Worm (Caenorhabditis elegans) whole organism, mixed stage, embryonic: ENCODE data around the gene str-32.

ENCODE experiments used
- blmp-1 ChIP-seq: fragments of 150-350 bp; optimal IDR thresholded peaks from 2 replicates; lab custom pipeline; 2014; ENCODE audit warnings: missing biosample characterization, missing genetic modification characterization
- ces-1 ChIP-seq: fragments of 150-350 bp; optimal IDR thresholded peaks from 2 replicates; lab custom pipeline; 2014; ENCODE audit warnings: missing biosample characterization, missing genetic modification reagents, missing genetic modification characterization
- ham-2 ChIP-seq: fragments of 200-800 bp; sonication (Bioruptor generic); optimal IDR thresholded peaks from 2 replicates; lab custom pipeline; 2018; ENCODE audit warnings: mild to moderate bottlenecking, missing genetic modification characterization, missing compliant biosample characterization
- lsy-2 ChIP-seq: fragments of 150-350 bp; optimal IDR thresholded peaks from 2 replicates; lab custom pipeline; 2014; ENCODE audit warnings: missing biosample characterization, missing genetic modification characterization
- mep-1 ChIP-seq: fragments of 150-350 bp; optimal IDR thresholded peaks from 2 replicates; lab custom pipeline; 2017; ENCODE audit warnings: missing biosample characterization, missing genetic modification reagents, missing genetic modification characterization, inconsistent platforms
- nhr-76 ChIP-seq: sonication (generic microtip); optimal IDR thresholded peaks from 2 replicates; lab custom pipeline; 2017; ENCODE audit warnings: missing biosample characterization, missing genetic modification characterization
- pha-4 ChIP-seq: fragments of 150-350 bp; optimal IDR thresholded peaks from 2 replicates; lab custom pipeline; 2018; ENCODE audit warnings: missing biosample characterization, missing genetic modification reagents, missing genetic modification characterization
- unc-120 ChIP-seq: sonication (generic microtip); optimal IDR thresholded peaks from 2 replicates; lab custom pipeline; 2017; ENCODE audit warnings: missing genetic modification characterization, missing compliant biosample characterization; ENCODE audit not compliant: poor library complexity, severe bottlenecking
- unc-62 ChIP-seq: fragments of 150-350 bp; optimal IDR thresholded peaks from 2 replicates; lab custom pipeline; 2014; ENCODE audit warnings: missing biosample characterization, missing genetic modification reagents, missing genetic modification characterization
- ztf-11 ChIP-seq: fragments of 150-350 bp; optimal IDR thresholded peaks from 2 replicates; lab custom pipeline; 2014; ENCODE audit warnings: missing biosample characterization, missing genetic modification characterization

ce11 chrV:4862737-4863136 lies 18.5 kb downstream of the str-32 start, which contains the start of gene C37H5.13:
- TF ChIP-seq ham-2 (GFP tag; lab: Kevin White, UChicago) (no peak), ztf-11 (tag; lab: Kevin White, UChicago) (no peak), unc-120 (tag; lab: Kevin White, UChicago) (no peak), lsy-2 (tag; lab: Kevin White, UChicago) (no peak), nhr-76 (tag; lab: Kevin White, UChicago) (no peak), ces-1 (GFP tag; lab: Kevin White, UChicago) (no peak), pha-4 (tag; lab: Kevin White, UChicago) (no peak), blmp-1 (tag; lab: Kevin White, UChicago) (no peak), mep-1 (tag; lab: Kevin White, UChicago) (no peak), unc-62 (no peak)
